Worm (Caenorhabditis elegans) whole organism, late embryonic: ENCODE results near the gene tyr-1.

ENCODE experiments used
- F13H6.1 ChIP-seq: sonication (generic microtip); optimal IDR thresholded peaks from 2 replicates; lab custom pipeline; 2016; ENCODE audit warnings: missing genetic modification characterization, missing compliant biosample characterization
- K09A11.1 ChIP-seq: sonication (generic microtip); optimal IDR thresholded peaks from 2 replicates; lab custom pipeline; 2017; ENCODE audit warnings: antibody characterized with exemption, mild to moderate bottlenecking, missing genetic modification characterization, missing compliant biosample characterization; ENCODE audit not compliant: insufficient read depth
- ahr-1 ChIP-seq: sonication (generic microtip); optimal IDR thresholded peaks from 2 replicates; lab custom pipeline; 2016; ENCODE audit warnings: missing genetic modification characterization, missing compliant biosample characterization
- ama-1 ChIP-seq: fragments of 150-350 bp; optimal IDR thresholded peaks from 2 replicates; lab custom pipeline; 2014
- ceh-18 ChIP-seq: sonication (generic microtip); optimal IDR thresholded peaks from 2 replicates; lab custom pipeline; 2016; ENCODE audit warnings: missing genetic modification characterization, missing compliant biosample characterization
- ceh-19 ChIP-seq: fragments of 200-800 bp; sonication (Bioruptor generic); optimal IDR thresholded peaks from 2 replicates; lab custom pipeline; 2018; ENCODE audit warnings: mild to moderate bottlenecking, missing genetic modification characterization, missing compliant biosample characterization
- ceh-2 ChIP-seq: sonication (generic microtip); optimal IDR thresholded peaks from 2 replicates; lab custom pipeline; 2016; ENCODE audit warnings: missing genotype, missing genetic modification characterization, missing compliant biosample characterization
- ceh-22 ChIP-seq: sonication (generic microtip); optimal IDR thresholded peaks from 2 replicates; lab custom pipeline; 2017; ENCODE audit warnings: missing biosample characterization, missing genetic modification characterization
- ceh-30 ChIP-seq: fragments of 150-350 bp; optimal IDR thresholded peaks from 2 replicates; lab custom pipeline; 2014; ENCODE audit warnings: missing biosample characterization, missing genetic modification characterization
- ceh-45 ChIP-seq: fragments of 200-800 bp; sonication (Bioruptor generic); IDR thresholded peaks from 2 replicates; pipeline ENCODE4 v1.3.6; 2022; ENCODE audit warnings: missing genetic modification reagents, missing genetic modification characterization, missing compliant biosample characterization
- ceh-48 ChIP-seq: sonication (generic microtip); optimal IDR thresholded peaks from 2 replicates; lab custom pipeline; 2016; ENCODE audit warnings: missing genetic modification characterization, inconsistent platforms, missing compliant biosample characterization
- ceh-6 ChIP-seq: fragments of 200-800 bp; sonication (Bioruptor generic); optimal IDR thresholded peaks from 2 replicates; lab custom pipeline; 2018; ENCODE audit warnings: mild to moderate bottlenecking, missing genetic modification characterization, missing compliant biosample characterization
- ceh-9 ChIP-seq: sonication (generic microtip); optimal IDR thresholded peaks from 2 replicates; lab custom pipeline; 2016; ENCODE audit warnings: mild to moderate bottlenecking, missing genetic modification characterization, inconsistent platforms, missing compliant biosample characterization
- che-1 ChIP-seq: sonication (generic microtip); optimal IDR thresholded peaks from 2 replicates; lab custom pipeline; 2016; ENCODE audit warnings: mild to moderate bottlenecking, missing genetic modification characterization, missing compliant biosample characterization
- dve-1 ChIP-seq: sonication (generic microtip); optimal IDR thresholded peaks from 2 replicates; lab custom pipeline; 2017; ENCODE audit warnings: antibody characterized with exemption, mild to moderate bottlenecking, missing genetic modification characterization, missing compliant biosample characterization
- elt-4 ChIP-seq: sonication (generic microtip); optimal IDR thresholded peaks from 2 replicates; lab custom pipeline; 2016; ENCODE audit warnings: missing genetic modification characterization, missing compliant biosample characterization
- hlh-15 ChIP-seq: sonication (generic microtip); optimal IDR thresholded peaks from 2 replicates; lab custom pipeline; 2016; ENCODE audit warnings: missing genetic modification characterization, missing compliant biosample characterization
- hlh-30 ChIP-seq: sonication (generic microtip); optimal IDR thresholded peaks from 2 replicates; lab custom pipeline; 2017; ENCODE audit warnings: antibody characterized with exemption, missing genetic modification characterization, missing compliant biosample characterization; ENCODE audit not compliant: insufficient read depth
- hlh-8 ChIP-seq: sonication (generic microtip); optimal IDR thresholded peaks from 2 replicates; lab custom pipeline; 2016; ENCODE audit warnings: missing genotype, missing genetic modification characterization, missing compliant biosample characterization
- mec-3 ChIP-seq: sonication (generic microtip); optimal IDR thresholded peaks from 2 replicates; lab custom pipeline; 2016; ENCODE audit warnings: borderline replicate concordance, missing genetic modification characterization, missing compliant biosample characterization
- nfya-1 ChIP-seq: sonication (generic microtip); optimal IDR thresholded peaks from 2 replicates; lab custom pipeline; 2017; ENCODE audit warnings: missing genetic modification characterization, mild to moderate bottlenecking, missing compliant biosample characterization, antibody characterized with exemption, moderate library complexity
- npax-4 ChIP-seq: sonication (generic microtip); optimal IDR thresholded peaks from 2 replicates; lab custom pipeline; 2016; ENCODE audit warnings: missing genetic modification characterization, missing compliant biosample characterization
- odd-2 ChIP-seq: sonication (generic microtip); optimal IDR thresholded peaks from 2 replicates; lab custom pipeline; 2017; ENCODE audit warnings: antibody characterized with exemption, mild to moderate bottlenecking, missing genetic modification characterization, missing compliant biosample characterization
- pag-3 ChIP-seq: sonication (generic microtip); optimal IDR thresholded peaks from 2 replicates; lab custom pipeline; 2016; ENCODE audit warnings: missing compliant biosample characterization, missing genetic modification characterization, borderline replicate concordance
- pat-9 ChIP-seq: fragments of 200-800 bp; sonication (Bioruptor generic); optimal IDR thresholded peaks from 2 replicates; lab custom pipeline; 2018; ENCODE audit warnings: mild to moderate bottlenecking, missing genetic modification characterization, moderate library complexity, missing compliant biosample characterization
- pha-2 ChIP-seq: sonication (generic microtip); optimal IDR thresholded peaks from 2 replicates; lab custom pipeline; 2017; ENCODE audit warnings: mild to moderate bottlenecking, missing genetic modification characterization, missing compliant biosample characterization
- pha-4 ChIP-seq: fragments of 150-350 bp; optimal IDR thresholded peaks from 2 replicates; lab custom pipeline; 2018; ENCODE audit warnings: missing biosample characterization, missing genetic modification reagents, missing genetic modification characterization
- pqm-1 ChIP-seq: sonication (generic microtip); optimal IDR thresholded peaks from 2 replicates; lab custom pipeline; 2016; ENCODE audit warnings: missing genetic modification characterization, missing compliant biosample characterization
- pros-1 ChIP-seq: fragments of 150-350 bp; optimal IDR thresholded peaks from 2 replicates; lab custom pipeline; 2014; ENCODE audit warnings: missing biosample characterization, missing genetic modification reagents, missing genetic modification characterization
- ref-2 ChIP-seq: sonication (generic microtip); optimal IDR thresholded peaks from 2 replicates; lab custom pipeline; 2016; ENCODE audit warnings: missing genetic modification characterization, missing compliant biosample characterization
- sox-4 ChIP-seq: sonication (generic microtip); optimal IDR thresholded peaks from 2 replicates; lab custom pipeline; 2017; ENCODE audit warnings: mild to moderate bottlenecking, missing genetic modification characterization, inconsistent platforms, missing compliant biosample characterization
- unc-42 ChIP-seq: sonication (generic microtip); optimal IDR thresholded peaks from 2 replicates; lab custom pipeline; 2016; ENCODE audit warnings: missing genotype, missing genetic modification characterization, missing compliant biosample characterization

Gene tyr-1

DNA sequence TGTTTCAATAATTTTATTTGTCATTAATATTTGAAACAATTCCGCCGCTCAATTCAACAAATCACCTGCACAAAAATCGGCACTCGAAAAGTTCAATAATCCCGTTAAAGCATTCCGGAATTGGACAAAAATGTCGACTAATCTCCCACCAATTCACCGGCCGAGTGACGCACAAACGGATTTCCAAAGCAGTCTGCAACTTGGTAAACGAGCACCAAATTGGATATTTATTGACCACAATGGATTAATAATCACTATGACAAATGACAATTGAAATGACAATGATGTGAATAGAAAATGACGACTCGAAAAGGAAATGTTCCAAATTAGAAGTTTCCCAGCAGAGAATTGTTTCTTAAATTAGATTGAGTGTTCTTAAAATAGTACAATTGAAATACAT is 37.9 kb upstream of the tyr-1 start:
- TF ChIP-seq hlh-8 (tag; lab: Kevin White, UChicago) (no peak), ceh-18 (tag; lab: Kevin White, UChicago) (no peak), pha-4 (tag; lab: Kevin White, UChicago) (no peak), ama-1 (lab: Kevin White, UChicago) (no peak), hlh-15 (no peak), ceh-2 (tag; lab: Kevin White, UChicago) (no peak), che-1 (no peak), ceh-19 (GFP tag; lab: Kevin White, UChicago) (no peak), ceh-22 (tag; lab: Kevin White, UChicago) (no peak), hlh-30 (no peak), pros-1 (tag; lab: Kevin White, UChicago) (no peak), odd-2 (tag; lab: Kevin White, UChicago) (no peak), K09A11.1 (tag; lab: Kevin White, UChicago) (no peak), ceh-45 (GFP tag; lab: Robert Waterston, UW) (no peak), pha-2 (tag; lab: Kevin White, UChicago) (no peak), dve-1 (tag; lab: Kevin White, UChicago) (no peak), ceh-6 (GFP tag; lab: Kevin White, UChicago) (no peak)
- TF ChIP-seq, all 69 proteins: peak for 0

DNA sequence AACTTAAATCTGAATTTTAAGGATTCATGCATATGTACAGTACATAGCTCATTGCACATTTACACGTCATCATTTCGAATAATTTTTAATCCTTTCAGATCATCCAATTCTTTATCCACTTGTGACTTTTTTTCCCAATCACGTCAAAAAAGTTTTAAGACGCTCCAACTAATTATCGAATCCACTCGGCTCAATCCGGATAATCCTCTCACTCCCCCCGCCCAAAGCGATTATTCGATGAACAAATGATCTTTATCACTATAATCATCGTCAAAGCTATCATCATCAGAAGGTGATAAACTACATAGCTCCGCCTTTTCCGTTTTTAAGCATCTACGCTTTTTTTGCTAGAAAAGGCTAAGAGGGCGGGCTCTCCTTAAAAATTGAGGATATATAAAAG is 36.0 kb upstream of the tyr-1 start:
- TF ChIP-seq pag-3 (tag; lab: Kevin White, UChicago): no peak
- TF ChIP-seq sox-4 (tag; lab: Kevin White, UChicago): no peak
- TF ChIP-seq ref-2 (tag; lab: Kevin White, UChicago): no peak
- no peak for TF ChIP-seq ceh-19 (GFP tag; lab: Kevin White, UChicago)
- TF ChIP-seq npax-4: no peak
- TF ChIP-seq ceh-9: no peak
- TF ChIP-seq pqm-1 (tag; lab: Kevin White, UChicago): no peak

DNA sequence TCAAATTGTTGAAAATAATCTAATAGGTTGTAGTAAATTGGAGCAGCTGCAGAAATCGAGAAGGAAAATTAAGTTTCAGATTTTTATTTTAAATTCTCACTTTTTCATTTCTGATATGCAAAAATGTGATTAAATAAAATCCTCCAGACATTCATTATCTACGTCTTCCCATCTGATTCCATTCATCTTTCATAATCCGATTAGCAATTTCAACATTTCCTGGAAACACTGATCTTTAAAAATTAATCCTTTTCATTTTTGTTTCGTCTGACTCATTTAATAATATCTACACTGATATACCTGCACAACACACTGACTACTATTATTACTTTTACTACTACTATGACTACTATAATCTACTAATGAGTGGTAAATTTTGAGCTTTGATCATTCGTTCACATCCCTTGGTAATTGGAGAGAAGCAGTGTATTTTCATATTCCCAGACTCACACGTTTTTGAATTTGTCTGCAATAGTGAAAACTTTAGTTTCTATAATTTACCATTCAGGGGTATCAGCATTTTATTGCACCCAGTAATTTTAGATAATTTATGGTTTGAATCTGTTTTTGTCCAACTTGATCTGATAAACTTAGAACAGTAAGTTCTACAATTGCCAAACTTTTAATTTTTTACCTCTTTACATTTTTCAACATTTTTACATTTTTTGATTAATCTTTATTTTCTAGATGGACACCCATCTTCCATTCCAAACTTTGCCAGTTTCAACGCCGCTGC is 34.5 kb upstream of the tyr-1 start, which contains the start of gene ceh-23:
Gene ceh-23, plus strand, starts transcription at position 686 of the 736 bp plus-strand sequence.
- TF ChIP-seq pat-9 (tag; lab: Kevin White, UChicago) (no peak), ahr-1 (no peak), ref-2 (tag; lab: Kevin White, UChicago) (no peak), pha-2 (tag; lab: Kevin White, UChicago) (no peak), mec-3 (tag; lab: Kevin White, UChicago) (no peak), nfya-1 (tag; lab: Kevin White, UChicago) (no peak), sox-4 (tag; lab: Kevin White, UChicago) (no peak), F13H6.1 (tag; lab: Kevin White, UChicago) (no peak), ceh-18 (tag; lab: Kevin White, UChicago) (no peak), elt-4 (no peak), hlh-15 (no peak)

DNA sequence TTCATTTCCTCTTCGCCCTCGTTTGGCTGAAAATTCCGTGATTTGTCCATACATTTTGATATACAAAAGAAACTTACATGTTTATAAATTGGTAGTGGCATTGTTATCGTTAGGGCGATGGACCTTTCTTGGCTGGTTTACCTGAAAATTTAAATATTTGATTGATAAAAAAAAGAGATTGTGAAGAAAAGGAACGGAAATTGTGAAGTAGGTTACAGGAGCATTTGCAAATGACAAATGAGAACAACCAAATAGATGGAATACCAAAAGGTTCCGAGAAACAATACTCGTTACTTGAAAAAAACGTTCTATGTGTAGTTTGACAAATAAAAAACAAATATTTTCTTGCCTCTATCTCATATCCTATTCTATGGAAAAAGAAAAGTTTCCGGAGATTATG is 30.0 kb upstream of the tyr-1 start, which contains the start of gene ZK652.8:
Gene ZK652.8, minus strand, starts transcription at position 101 of the 400 bp plus-strand sequence.
- no peak for TF ChIP-seq ceh-48 (tag; lab: Kevin White, UChicago)
- TF ChIP-seq ceh-30 (tag; lab: Kevin White, UChicago): no peak

DNA sequence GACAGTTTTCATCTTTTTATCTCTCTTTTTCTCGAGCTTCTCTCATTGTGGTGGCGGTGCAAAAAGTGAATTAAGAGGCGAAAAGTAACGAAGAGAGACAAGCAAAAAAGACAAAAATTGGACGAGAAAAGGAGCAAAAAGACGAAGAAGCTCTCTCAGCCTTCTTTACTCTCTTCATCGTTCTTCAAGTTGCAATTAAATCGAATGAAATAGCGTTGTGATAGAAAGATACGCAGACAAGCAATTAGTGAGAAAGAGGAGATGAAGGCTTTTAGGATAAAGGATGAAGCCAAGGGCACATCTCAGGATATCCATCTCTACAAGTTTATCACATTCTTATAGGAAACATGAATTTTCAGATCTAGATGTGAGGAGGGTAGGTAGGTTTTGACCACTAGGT is 25.4 kb upstream of the tyr-1 start:
- TF ChIP-seq unc-42 (tag; lab: Kevin White, UChicago) (peak; percentile 27), elt-4 (no peak), nfya-1 (tag; lab: Kevin White, UChicago) (peak; percentile 6)
- TF ChIP-seq, all 69 proteins: peak for 2
